Fruit fly (Drosophila melanogaster) whole organism, embryonic: ENCODE data around the gene Phyhd1.

Source experiments
- Atf6 ChIP-seq: fragments of 200-800 bp; sonication (Bioruptor generic); IDR thresholded peaks from 2 replicates; pipeline ENCODE4 v1.3.6; 2022; ENCODE audit warnings: missing biosample characterization, missing genetic modification characterization
- B-H2 ChIP-seq: fragments of 200-800 bp; sonication (Bioruptor generic); optimal IDR thresholded peaks from 2 replicates; lab custom pipeline; 2018; ENCODE audit warnings: missing biosample characterization, mild to moderate bottlenecking, missing genetic modification characterization
- C15 ChIP-seq: fragments of 200-800 bp; sonication (Bioruptor generic); IDR thresholded peaks from 3 replicates; pipeline ENCODE4 v1.3.6; 2022; ENCODE audit warnings: missing biosample characterization, missing genetic modification characterization
- CG10274 ChIP-seq: fragments of 200-800 bp; sonication (Bioruptor generic); optimal IDR thresholded peaks from 3 replicates; lab custom pipeline; 2017; ENCODE audit warnings: missing biosample characterization, mild to moderate bottlenecking, missing genetic modification characterization
- CG10979 ChIP-seq: fragments of 200-800 bp; sonication (Bioruptor generic); optimal IDR thresholded peaks from 2 replicates; lab custom pipeline; 2018; ENCODE audit warnings: missing biosample characterization, mild to moderate bottlenecking, missing genetic modification characterization, moderate library complexity
- CG12155 ChIP-seq: fragments of 200-800 bp; sonication (Bioruptor generic); optimal IDR thresholded peaks from 3 replicates; lab custom pipeline; 2016; ENCODE audit warnings: missing biosample characterization, missing genetic modification characterization
- CG1233 ChIP-seq: fragments of 200-800 bp; sonication (Bioruptor generic); optimal IDR thresholded peaks from 4 replicates; lab custom pipeline; 2018; ENCODE audit warnings: missing biosample characterization, mild to moderate bottlenecking, missing genetic modification characterization
- CG16813 ChIP-seq: fragments of 200-800 bp; sonication (Bioruptor generic); IDR thresholded peaks from 3 replicates; pipeline ENCODE4 v1.3.6; 2022; ENCODE audit warnings: missing biosample characterization, missing genetic modification characterization; ENCODE audit not compliant: partially characterized antibody
- CG17802 ChIP-seq: fragments of 200-800 bp; sonication (Bioruptor generic); optimal IDR thresholded peaks from 2 replicates; lab custom pipeline; 2018; ENCODE audit warnings: missing biosample characterization, mild to moderate bottlenecking, missing genetic modification characterization, moderate library complexity
- CG18262 ChIP-seq: fragments of 200-800 bp; optimal IDR thresholded peaks from 3 replicates; lab custom pipeline; 2019; ENCODE audit warnings: missing biosample characterization, mild to moderate bottlenecking, missing genetic modification characterization, moderate library complexity
- CG1832 ChIP-seq: fragments of 200-800 bp; sonication (Bioruptor generic); optimal IDR thresholded peaks from 2 replicates; lab custom pipeline; 2017; ENCODE audit warnings: missing biosample characterization, mild to moderate bottlenecking, missing genetic modification characterization, inconsistent platforms
- CG31441 ChIP-seq: fragments of 200-800 bp; sonication (Bioruptor generic); IDR thresholded peaks from 2 replicates; pipeline ENCODE4 v1.3.6; 2022; ENCODE audit warnings: missing biosample characterization, missing genetic modification characterization
- CG4360 ChIP-seq: fragments of 200-800 bp; sonication (Bioruptor generic); IDR thresholded peaks from 2 replicates; pipeline ENCODE4 v1.3.6; 2022; ENCODE audit warnings: missing biosample characterization, missing genetic modification characterization
- CG6654 ChIP-seq: fragments of 200-800 bp; sonication (Bioruptor generic); optimal IDR thresholded peaks from 2 replicates; lab custom pipeline; 2017; ENCODE audit warnings: missing biosample characterization, mild to moderate bottlenecking, missing genetic modification characterization
- CG6683 ChIP-seq: fragments of 200-800 bp; sonication (Bioruptor generic); optimal IDR thresholded peaks from 2 replicates; lab custom pipeline; 2017; ENCODE audit warnings: missing biosample characterization, mild to moderate bottlenecking, missing genetic modification characterization, missing genetic modification reagents
- CG7271 ChIP-seq: fragments of 200-800 bp; sonication (Bioruptor generic); optimal IDR thresholded peaks from 2 replicates; lab custom pipeline; 2018; ENCODE audit warnings: missing biosample characterization, mild to moderate bottlenecking, missing genetic modification characterization, moderate library complexity
- CG7556 ChIP-seq: fragments of 200-800 bp; sonication (Bioruptor generic); optimal IDR thresholded peaks from 2 replicates; lab custom pipeline; 2017; ENCODE audit warnings: missing biosample characterization, mild to moderate bottlenecking, missing genetic modification characterization
- CG7786 ChIP-seq: fragments of 200-800 bp; sonication (Bioruptor generic); optimal IDR thresholded peaks from 2 replicates; lab custom pipeline; 2016; ENCODE audit warnings: missing biosample characterization, missing genetic modification characterization
- CG7963 ChIP-seq: fragments of 200-800 bp; sonication (Bioruptor generic); IDR thresholded peaks from 3 replicates; pipeline ENCODE4 v1.3.6; 2022; ENCODE audit warnings: missing biosample characterization, missing genetic modification characterization; ENCODE audit not compliant: partially characterized antibody
- Chrac-16 ChIP-seq: fragments of 200-800 bp; sonication (Bioruptor generic); optimal IDR thresholded peaks from 3 replicates; lab custom pipeline; 2016; ENCODE audit warnings: missing biosample characterization, missing genetic modification characterization
- CrebB ChIP-seq: fragments of 200-800 bp; sonication (Bioruptor generic); optimal IDR thresholded peaks from 3 replicates; lab custom pipeline; 2018; ENCODE audit warnings: missing biosample characterization, mild to moderate bottlenecking, missing genetic modification characterization
- Dip3 ChIP-seq: fragments of 200-800 bp; sonication (Bioruptor generic); optimal IDR thresholded peaks from 3 replicates; lab custom pipeline; 2016; ENCODE audit warnings: missing biosample characterization, missing genetic modification characterization
- Dll ChIP-seq: fragments of 200-800 bp; sonication (Bioruptor generic); IDR thresholded peaks from 4 replicates; pipeline ENCODE4 v1.3.6; 2022; ENCODE audit warnings: missing biosample characterization, missing genetic modification characterization; ENCODE audit not compliant: partially characterized antibody
- Fer3 ChIP-seq: fragments of 200-800 bp; sonication (Bioruptor generic); optimal IDR thresholded peaks from 2 replicates; lab custom pipeline; 2018; ENCODE audit warnings: missing biosample characterization, mild to moderate bottlenecking, missing genetic modification characterization, moderate library complexity
- H15 ChIP-seq: fragments of 200-800 bp; sonication (Bioruptor generic); IDR thresholded peaks from 3 replicates; pipeline ENCODE4 v1.3.6; 2022; ENCODE audit warnings: missing biosample characterization, missing genetic modification characterization
- Hand ChIP-seq: fragments of 200-800 bp; sonication (Bioruptor generic); optimal IDR thresholded peaks from 2 replicates; lab custom pipeline; 2017; ENCODE audit warnings: mild to moderate bottlenecking, missing biosample characterization, missing genetic modification reagents, missing genetic modification characterization
- Hr3 ChIP-seq: fragments of 200-800 bp; sonication (Bioruptor generic); optimal IDR thresholded peaks from 3 replicates; lab custom pipeline; 2016; ENCODE audit warnings: missing biosample characterization, missing genetic modification characterization
- MESR4 ChIP-seq: fragments of 200-800 bp; sonication (Bioruptor generic); optimal IDR thresholded peaks from 2 replicates; lab custom pipeline; 2018; ENCODE audit warnings: missing biosample characterization, mild to moderate bottlenecking, missing genetic modification characterization, moderate library complexity
- Med ChIP-seq: fragments of 200-800 bp; sonication (Bioruptor generic); peaks from one replicate; lab custom pipeline; 2016; ENCODE audit warnings: missing biosample characterization, missing genetic modification characterization, mild to moderate bottlenecking, inconsistent platforms, moderate library complexity
- Mrtf ChIP-seq: fragments of 200-800 bp; sonication (Bioruptor generic); IDR thresholded peaks from 3 replicates; pipeline ENCODE4 v1.3.6; 2022; ENCODE audit warnings: missing biosample characterization, missing genetic modification characterization
- Nf-YC ChIP-seq: fragments of 200-800 bp; optimal IDR thresholded peaks from 3 replicates; lab custom pipeline; 2019; ENCODE audit warnings: missing biosample characterization, mild to moderate bottlenecking, missing genetic modification characterization, moderate library complexity
- Ssrp ChIP-seq: fragments of 200-800 bp; sonication (Bioruptor generic); optimal IDR thresholded peaks from 2 replicates; lab custom pipeline; 2018; ENCODE audit warnings: missing biosample characterization, mild to moderate bottlenecking, missing genetic modification characterization, moderate library complexity
- ac ChIP-seq: fragments of 200-800 bp; sonication (Bioruptor generic); optimal IDR thresholded peaks from 3 replicates; lab custom pipeline; 2017; ENCODE audit warnings: missing biosample characterization, mild to moderate bottlenecking, missing genetic modification characterization
- caup ChIP-seq: fragments of 200-800 bp; sonication (Bioruptor generic); optimal IDR thresholded peaks from 3 replicates; lab custom pipeline; 2017; ENCODE audit warnings: missing biosample characterization, mild to moderate bottlenecking, missing genetic modification characterization, moderate library complexity; ENCODE audit not compliant: severe bottlenecking
- chif ChIP-seq, 2 experiments: fragments of 200-800 bp; sonication (Bioruptor generic); optimal IDR thresholded peaks; 3 replicates each; lab custom pipeline; 2016; ENCODE audit warnings: missing biosample characterization in 2 of 2, missing genetic modification characterization in 2 of 2
- croc ChIP-seq: fragments of 200-800 bp; sonication (Bioruptor generic); conservative IDR thresholded peaks from 3 replicates; pipeline ENCODE4 v1.3.6; 2022; ENCODE audit warnings: missing biosample characterization, missing genetic modification characterization
- disco-r ChIP-seq: fragments of 200-800 bp; sonication (Bioruptor generic); optimal IDR thresholded peaks from 2 replicates; lab custom pipeline; 2016; ENCODE audit warnings: missing biosample characterization, missing genetic modification characterization
- dm ChIP-seq: fragments of 200-800 bp; sonication (Bioruptor generic); optimal IDR thresholded peaks from 3 replicates; lab custom pipeline; 2016; ENCODE audit warnings: missing biosample characterization, missing genetic modification characterization
- gcm ChIP-seq: fragments of 200-800 bp; sonication (Bioruptor generic); optimal IDR thresholded peaks from 2 replicates; lab custom pipeline; 2019; ENCODE audit warnings: missing biosample characterization, mild to moderate bottlenecking, missing genetic modification characterization, moderate library complexity
- grau ChIP-seq: fragments of 200-800 bp; optimal IDR thresholded peaks from 3 replicates; lab custom pipeline; 2019; ENCODE audit warnings: missing biosample characterization, mild to moderate bottlenecking, missing genetic modification characterization, moderate library complexity
- gsb ChIP-seq: fragments of 200-800 bp; sonication (Bioruptor generic); IDR thresholded peaks from 2 replicates; pipeline ENCODE4 v1.3.6; 2022; ENCODE audit warnings: missing biosample characterization, missing genetic modification characterization
- h ChIP-seq: fragments of >200 bp; optimal IDR thresholded peaks from 2 replicates; lab custom pipeline; 2017
- ham ChIP-seq: fragments of 200-800 bp; sonication (Bioruptor generic); IDR thresholded peaks from 2 replicates; pipeline ENCODE4 v1.3.6; 2022; ENCODE audit warnings: missing biosample characterization, missing genetic modification characterization
- peb ChIP-seq: fragments of 200-800 bp; sonication (Bioruptor generic); IDR thresholded peaks from 2 replicates; pipeline ENCODE4 v1.3.6; 2022; ENCODE audit warnings: missing biosample characterization, missing genetic modification characterization
- pnt ChIP-seq: fragments of 200-800 bp; sonication (Bioruptor generic); optimal IDR thresholded peaks from 3 replicates; lab custom pipeline; 2016; ENCODE audit warnings: missing biosample characterization, missing genetic modification characterization
- slp2 ChIP-seq: fragments of 200-800 bp; sonication (Bioruptor generic); optimal IDR thresholded peaks from 2 replicates; lab custom pipeline; 2016; ENCODE audit warnings: missing biosample characterization, missing genetic modification characterization
- sna ChIP-seq: fragments of 200-800 bp; sonication (Bioruptor generic); IDR thresholded peaks from 2 replicates; pipeline ENCODE4 v1.3.6; 2022; ENCODE audit warnings: missing biosample characterization, missing genetic modification characterization; ENCODE audit not compliant: partially characterized antibody
- so ChIP-seq: fragments of 200-800 bp; sonication (Bioruptor generic); IDR thresholded peaks from 3 replicates; pipeline ENCODE4 v1.3.6; 2022; ENCODE audit warnings: missing biosample characterization, missing genetic modification characterization
- toy ChIP-seq: fragments of 200-800 bp; sonication (Bioruptor generic); IDR thresholded peaks from 2 replicates; pipeline ENCODE4 v1.3.6; 2022; ENCODE audit warnings: missing biosample characterization, missing genetic modification characterization
- vfl ChIP-seq: fragments of 200-800 bp; sonication (Bioruptor generic); optimal IDR thresholded peaks from 2 replicates; lab custom pipeline; 2016; ENCODE audit warnings: missing biosample characterization, missing genetic modification characterization
- wor ChIP-seq: fragments of 200-800 bp; sonication (Bioruptor generic); IDR thresholded peaks from 2 replicates; pipeline ENCODE4 v1.3.6; 2022; ENCODE audit warnings: missing biosample characterization, missing genetic modification characterization
- zen ChIP-seq: fragments of 200-800 bp; sonication (Bioruptor generic); optimal IDR thresholded peaks from 3 replicates; lab custom pipeline; 2018; ENCODE audit warnings: missing biosample characterization, mild to moderate bottlenecking, missing genetic modification characterization, moderate library complexity

Phyhd1 gene

DNA sequence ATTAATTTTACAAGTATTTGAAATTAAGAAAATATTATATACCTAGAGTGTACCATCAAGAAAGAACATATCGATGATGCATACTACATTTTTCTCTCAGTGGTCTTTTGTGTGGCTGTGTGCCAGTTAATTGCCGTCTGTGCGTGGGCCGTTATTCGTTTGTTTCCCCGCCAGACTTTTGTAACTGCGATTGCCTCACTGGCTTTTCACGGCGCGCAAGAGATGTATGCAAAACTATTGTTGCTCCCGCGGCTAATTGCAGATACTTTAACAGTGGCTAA, 897 bp upstream of the Phyhd1 start (continued):
- TF ChIP-seq gcm (GFP tag; lab: Kevin White, UChicago) (no peak), B-H2 (no peak), CG4360 (GFP tag; lab: Robert Waterston, UW) (0 out of 2 replicates have a peak, but pooled peaks have one; percentile 36), wor (GFP tag; lab: Robert Waterston, UW) (peak; percentile 52), dm (no peak), slp2 (GFP tag; lab: Kevin White, UChicago) (no peak), so (GFP tag; lab: Robert Waterston, UW) (peak; percentile 13; the same call in 1 of the 3 replicates), zen (peak; percentile 82), CG10274 (GFP tag; lab: Kevin White, UChicago) (no peak), CG7556 (no peak), ham (GFP tag; lab: Robert Waterston, UW) (no peak), croc (GFP tag; lab: Robert Waterston, UW) (no peak; the same call in 2 of the 3 replicates), CG7963 (no peak), gsb (no peak), sna (GFP tag; lab: Robert Waterston, UW) (no peak), Mrtf (peak; percentile 75), CG31441 (GFP tag; lab: Robert Waterston, UW) (no peak), pnt (GFP tag; lab: Kevin White, UChicago) (no peak), Fer3 (tag; lab: Kevin White, UChicago) (no peak), Ssrp (tag; lab: Kevin White, UChicago) (peak; percentile 51), CG7786 (no peak), Med (GFP tag; lab: Kevin White, UChicago) (peak; percentile 74), Atf6 (peak; percentile 52; the same call in 1 of the 2 replicates), CG7271 (tag; lab: Kevin White, UChicago) (no peak), disco-r (GFP tag; lab: Kevin White, UChicago) (no peak), CG12155 (GFP tag; lab: Kevin White, UChicago) (no peak), ac (GFP tag; lab: Kevin White, UChicago) (no peak), CG17802 (tag; lab: Kevin White, UChicago) (no peak), CG1233 (GFP tag; lab: Kevin White, UChicago) (no peak), CG10979 (peak; percentile 29), Dll (GFP tag; lab: Robert Waterston, UW) (no peak), CG6683 (no peak), Chrac-16 (GFP tag; lab: Kevin White, UChicago) (no peak), CG6654 (GFP tag; lab: Kevin White, UChicago) (peak; percentile 13), Nf-YC (no peak), vfl (GFP tag; lab: Kevin White, UChicago) (no peak), caup (GFP tag; lab: Kevin White, UChicago) (peak; percentile 11), peb (GFP tag; lab: Robert Waterston, UW) (peak; percentile 41; the same call in 1 of the 2 replicates), h (lab: Kevin White, UChicago) (no peak), MESR4 (GFP tag; lab: Kevin White, UChicago) (no peak), Hand (GFP tag; lab: Kevin White, UChicago) (no peak), CG18262 (tag; lab: Kevin White, UChicago) (no peak), H15 (GFP tag; lab: Robert Waterston, UW) (peak; percentile 74; the same call in 2 of the 3 replicates), grau (tag; lab: Kevin White, UChicago) (no peak), chif (GFP tag; optimal IDR thresholded peaks at IDR 0.05; lab: Kevin White, UChicago) (no peak), CG16813 (GFP tag; lab: Robert Waterston, UW) (no peak), CG1832 (GFP tag; lab: Kevin White, UChicago) (no peak), Hr3 (no peak), toy (GFP tag; lab: Robert Waterston, UW) (0 out of 2 replicates have a peak, but pooled peaks have one; percentile 42), C15 (GFP tag; lab: Robert Waterston, UW) (no peak), Dip3 (GFP tag; lab: Kevin White, UChicago) (no peak), CrebB (tag; lab: Kevin White, UChicago) (no peak)
